Worm (Caenorhabditis elegans) whole organism, early embryonic: Measurements from ENCODE around the gene T20B3.1.
A peak's percentile ranks its signal among the peaks of the same experiment; 100 is the strongest.

Experiments
- B0310.2 ChIP-seq: sonication (generic microtip); optimal IDR thresholded peaks from 2 replicates; lab custom pipeline; 2016; ENCODE audit warnings: mild to moderate bottlenecking, missing genetic modification characterization, missing compliant biosample characterization
- F13C5.2 ChIP-seq: sonication (generic microtip); optimal IDR thresholded peaks from 2 replicates; lab custom pipeline; 2017; ENCODE audit warnings: mild to moderate bottlenecking, missing genetic modification characterization, inconsistent platforms, missing compliant biosample characterization
- aly-1 ChIP-seq: sonication (generic microtip); optimal IDR thresholded peaks from 2 replicates; lab custom pipeline; 2016; ENCODE audit warnings: missing genetic modification characterization, missing compliant biosample characterization
- ama-1 ChIP-seq: fragments of 150-350 bp; optimal IDR thresholded peaks from 2 replicates; lab custom pipeline; 2014
- ceh-13 ChIP-seq: fragments of 200-800 bp; sonication (Bioruptor generic); optimal IDR thresholded peaks from 2 replicates; lab custom pipeline; 2018; ENCODE audit warnings: mild to moderate bottlenecking, missing genetic modification characterization, missing compliant biosample characterization
- ceh-36 ChIP-seq: sonication (generic microtip); optimal IDR thresholded peaks from 2 replicates; lab custom pipeline; 2016; ENCODE audit warnings: missing genetic modification characterization, inconsistent platforms, missing compliant biosample characterization
- ets-7 ChIP-seq: sonication (generic microtip); optimal IDR thresholded peaks from 2 replicates; lab custom pipeline; 2016; ENCODE audit warnings: missing genotype, missing genetic modification characterization, missing compliant biosample characterization
- flt-1 ChIP-seq: fragments of 200-800 bp; sonication (Bioruptor generic); IDR thresholded peaks from 2 replicates; pipeline ENCODE4 v1.3.6; 2022; ENCODE audit warnings: missing genetic modification characterization, missing compliant biosample characterization
- hmbx-1 ChIP-seq: sonication (generic microtip); optimal IDR thresholded peaks from 2 replicates; lab custom pipeline; 2016; ENCODE audit warnings: mild to moderate bottlenecking, missing genetic modification characterization, missing compliant biosample characterization
- hmg-4 ChIP-seq: fragments of 200-800 bp; sonication (Bioruptor generic); optimal IDR thresholded peaks from 2 replicates; lab custom pipeline; 2018; ENCODE audit warnings: mild to moderate bottlenecking, missing genetic modification characterization, missing compliant biosample characterization
- hnd-1 ChIP-seq: sonication (generic microtip); optimal IDR thresholded peaks from 2 replicates; lab custom pipeline; 2016; ENCODE audit warnings: missing genetic modification characterization, missing compliant biosample characterization
- pes-1 ChIP-seq: fragments of 200-800 bp; sonication (Bioruptor generic); IDR thresholded peaks from 2 replicates; pipeline ENCODE4 v1.3.6; 2022; ENCODE audit warnings: missing genetic modification reagents, missing genetic modification characterization, missing compliant biosample characterization
- scrt-1 ChIP-seq: fragments of 200-800 bp; sonication (Bioruptor generic); IDR thresholded peaks from 2 replicates; pipeline ENCODE4 v1.3.6; 2022; ENCODE audit warnings: missing genetic modification characterization, missing compliant biosample characterization
- sea-1 ChIP-seq: fragments of 200-800 bp; sonication (Bioruptor generic); conservative IDR thresholded peaks from 2 replicates; pipeline ENCODE4 v1.3.6; 2022; ENCODE audit warnings: missing genetic modification characterization, missing compliant biosample characterization
- tbx-11 ChIP-seq: fragments of 200-800 bp; sonication (Bioruptor generic); IDR thresholded peaks from 2 replicates; pipeline ENCODE4 v1.3.6; 2022; ENCODE audit warnings: missing genetic modification characterization, missing compliant biosample characterization
- tbx-37 ChIP-seq: fragments of 200-800 bp; sonication (Bioruptor generic); conservative IDR thresholded peaks from 2 replicates; pipeline ENCODE4 v1.3.6; 2022; ENCODE audit warnings: missing genetic modification reagents, missing genetic modification characterization, missing compliant biosample characterization
- tra-4 ChIP-seq: sonication (generic microtip); optimal IDR thresholded peaks from 2 replicates; lab custom pipeline; 2017; ENCODE audit warnings: missing genetic modification characterization, missing compliant biosample characterization

The T20B3.1 gene

ce11 chrV:16784806-16785205 lies 30.6 kb upstream of the T20B3.1 start:
- no peak for TF ChIP-seq ceh-13
- TF ChIP-seq tbx-11 (GFP tag; lab: Robert Waterston, UW) = no peak
- no peak for TF ChIP-seq ceh-36 (tag; lab: Kevin White, UChicago)
- no peak for TF ChIP-seq tra-4 (tag; lab: Kevin White, UChicago)
- no peak for TF ChIP-seq hnd-1 (tag; lab: Kevin White, UChicago)
- TF ChIP-seq pes-1 (GFP tag; lab: Robert Waterston, UW) = no peak
- no peak for TF ChIP-seq hmg-4
- TF ChIP-seq scrt-1 = no peak
- TF ChIP-seq aly-1 (tag; lab: Kevin White, UChicago) = no peak

ce11 chrV:16786012-16786411 lies 29.3 kb upstream of the T20B3.1 start:
- TF ChIP-seq aly-1 (tag; lab: Kevin White, UChicago) (no peak), pes-1 (GFP tag; lab: Robert Waterston, UW) (no peak), ama-1 (lab: Kevin White, UChicago) (no peak), hmg-4 (no peak), ets-7 (tag; lab: Kevin White, UChicago) (no peak), flt-1 (GFP tag; lab: Robert Waterston, UW) (no peak), sea-1 (no peak), ceh-36 (tag; lab: Kevin White, UChicago) (no peak), hmbx-1 (tag; lab: Kevin White, UChicago) (no peak), F13C5.2 (no peak), ceh-13 (no peak), B0310.2 (tag; lab: Kevin White, UChicago) (no peak), hnd-1 (tag; lab: Kevin White, UChicago) (no peak), tbx-11 (GFP tag; lab: Robert Waterston, UW) (no peak)

ce11 chrV:16788967-16789366 lies 26.4 kb upstream of the T20B3.1 start, which contains the start of gene immt-2:
TSS of gene immt-2 (plus strand) at chrV:16789267.
- no peak for TF ChIP-seq sea-1
- TF ChIP-seq aly-1 (tag; lab: Kevin White, UChicago) = no peak
- TF ChIP-seq F13C5.2 = no peak
- TF ChIP-seq pes-1 (GFP tag; lab: Robert Waterston, UW) = no peak
- no peak for TF ChIP-seq hmg-4
- no peak for TF ChIP-seq tbx-11 (GFP tag; lab: Robert Waterston, UW)
- TF ChIP-seq tra-4 (tag; lab: Kevin White, UChicago) = no peak

ce11 chrV:16792717-16793116 lies 22.6 kb upstream of the T20B3.1 start:
- TF ChIP-seq ets-7 (tag; lab: Kevin White, UChicago) (no peak), pes-1 (GFP tag; lab: Robert Waterston, UW) (no peak), B0310.2 (tag; lab: Kevin White, UChicago) (no peak), tbx-11 (GFP tag; lab: Robert Waterston, UW) (no peak), ama-1 (lab: Kevin White, UChicago) (no peak), tra-4 (tag; lab: Kevin White, UChicago) (no peak), hmbx-1 (tag; lab: Kevin White, UChicago) (no peak), hmg-4 (no peak)

- TF ChIP-seq ceh-13 = no peak
- no peak for TF ChIP-seq scrt-1
- no peak for TF ChIP-seq ets-7 (tag; lab: Kevin White, UChicago)
- TF ChIP-seq ceh-36 (tag; lab: Kevin White, UChicago) = no peak
- no peak for TF ChIP-seq B0310.2 (tag; lab: Kevin White, UChicago)
- TF ChIP-seq sea-1 = no peak
- no peak for TF ChIP-seq pes-1 (GFP tag; lab: Robert Waterston, UW)
- no peak for TF ChIP-seq hmbx-1 (tag; lab: Kevin White, UChicago)
- no peak for TF ChIP-seq aly-1 (tag; lab: Kevin White, UChicago)
- no peak for TF ChIP-seq F13C5.2
- TF ChIP-seq tbx-11 (GFP tag; lab: Robert Waterston, UW) = no peak
- TF ChIP-seq tra-4 (tag; lab: Kevin White, UChicago) = no peak
- no peak for TF ChIP-seq tbx-37 (GFP tag; lab: Robert Waterston, UW)
- TF ChIP-seq flt-1 (GFP tag; lab: Robert Waterston, UW) = no peak
- no peak for TF ChIP-seq hmg-4
- TF ChIP-seq hnd-1 (tag; lab: Kevin White, UChicago) = no peak
- TF ChIP-seq ama-1 (lab: Kevin White, UChicago) = no peak
These were observed 22.0 kb upstream of the T20B3.1 start for ce11 chrV:16793312-16793711.

ce11 chrV:16794079-16794478 lies 21.3 kb upstream of the T20B3.1 start:
- no peak for TF ChIP-seq scrt-1
- TF ChIP-seq flt-1 (GFP tag; lab: Robert Waterston, UW) = no peak
- TF ChIP-seq ceh-36 (tag; lab: Kevin White, UChicago) = no peak

- TF ChIP-seq F13C5.2 = no peak
- 0 out of 2 replicates have a peak, but pooled peaks have one; percentile 18 for TF ChIP-seq flt-1 (GFP tag; lab: Robert Waterston, UW)
These were observed 20.5 kb upstream of the T20B3.1 start, which contains the start of the genes ctps-1 and pus-1 for ce11 chrV:16794828-16795354. TSS of gene ctps-1 (plus strand) at chrV:16794878. TSS of gene pus-1 (minus strand) at chrV:16794952.

ce11 chrV:16800484-16800883 lies 14.9 kb upstream of the T20B3.1 start:
- TF ChIP-seq hnd-1 (tag; lab: Kevin White, UChicago) = no peak
- no peak for TF ChIP-seq F13C5.2
- no peak for TF ChIP-seq flt-1 (GFP tag; lab: Robert Waterston, UW)
- no peak for TF ChIP-seq ceh-36 (tag; lab: Kevin White, UChicago)
- TF ChIP-seq pes-1 (GFP tag; lab: Robert Waterston, UW) = no peak
- TF ChIP-seq ama-1 (lab: Kevin White, UChicago) = no peak
- TF ChIP-seq hmbx-1 (tag; lab: Kevin White, UChicago) = no peak
- TF ChIP-seq scrt-1 = no peak
- TF ChIP-seq ceh-13 = no peak
- TF ChIP-seq aly-1 (tag; lab: Kevin White, UChicago) = no peak
